Fruit fly (Drosophila melanogaster): ENCODE data around the gene DCTN6-p27.

DCTN6-p27 gene

dm6 chr2L:19163975-19164371, 31.9 kb downstream of the DCTN6-p27 start:
- no peak for TF ChIP-seq CG13204 (GFP tag; optimal IDR thresholded peaks at IDR 0.05)
- no peak for TF ChIP-seq D1 (tag; optimal IDR thresholded peaks at IDR 0.05)
- no peak for TF ChIP-seq gl (tag; optimal IDR thresholded peaks at IDR 0.05)
- TF ChIP-seq CG34367 (tag; optimal IDR thresholded peaks at IDR 0.05): no peak
- TF ChIP-seq CG8301 (tag; optimal IDR thresholded peaks at IDR 0.05): no peak
- no peak for TF ChIP-seq Snoo (tag; optimal IDR thresholded peaks at IDR 0.05)
- TF ChIP-seq CG10348 (GFP tag; IDR thresholded peaks at IDR 0.05): no peak
- TF ChIP-seq EcR (GFP tag; optimal IDR thresholded peaks at IDR 0.05): no peak
- no peak for TF ChIP-seq CG15710 (tag; optimal IDR thresholded peaks at IDR 0.05)
- TF ChIP-seq CG8159 (tag; optimal IDR thresholded peaks at IDR 0.05): no peak
- TF ChIP-seq CG4496 (GFP tag; IDR thresholded peaks at IDR 0.05): no peak
- TF ChIP-seq fd96Ca (GFP tag; IDR thresholded peaks at IDR 0.05): no peak
- no peak for TF ChIP-seq CG12605 (GFP tag; IDR thresholded peaks at IDR 0.05)
- no peak for TF ChIP-seq Pif1A (GFP tag; optimal IDR thresholded peaks at IDR 0.05)
- TF ChIP-seq rn (GFP tag; IDR thresholded peaks at IDR 0.05): no peak
- no peak for TF ChIP-seq CG32121 (GFP tag; IDR thresholded peaks at IDR 0.05)

DNA sequence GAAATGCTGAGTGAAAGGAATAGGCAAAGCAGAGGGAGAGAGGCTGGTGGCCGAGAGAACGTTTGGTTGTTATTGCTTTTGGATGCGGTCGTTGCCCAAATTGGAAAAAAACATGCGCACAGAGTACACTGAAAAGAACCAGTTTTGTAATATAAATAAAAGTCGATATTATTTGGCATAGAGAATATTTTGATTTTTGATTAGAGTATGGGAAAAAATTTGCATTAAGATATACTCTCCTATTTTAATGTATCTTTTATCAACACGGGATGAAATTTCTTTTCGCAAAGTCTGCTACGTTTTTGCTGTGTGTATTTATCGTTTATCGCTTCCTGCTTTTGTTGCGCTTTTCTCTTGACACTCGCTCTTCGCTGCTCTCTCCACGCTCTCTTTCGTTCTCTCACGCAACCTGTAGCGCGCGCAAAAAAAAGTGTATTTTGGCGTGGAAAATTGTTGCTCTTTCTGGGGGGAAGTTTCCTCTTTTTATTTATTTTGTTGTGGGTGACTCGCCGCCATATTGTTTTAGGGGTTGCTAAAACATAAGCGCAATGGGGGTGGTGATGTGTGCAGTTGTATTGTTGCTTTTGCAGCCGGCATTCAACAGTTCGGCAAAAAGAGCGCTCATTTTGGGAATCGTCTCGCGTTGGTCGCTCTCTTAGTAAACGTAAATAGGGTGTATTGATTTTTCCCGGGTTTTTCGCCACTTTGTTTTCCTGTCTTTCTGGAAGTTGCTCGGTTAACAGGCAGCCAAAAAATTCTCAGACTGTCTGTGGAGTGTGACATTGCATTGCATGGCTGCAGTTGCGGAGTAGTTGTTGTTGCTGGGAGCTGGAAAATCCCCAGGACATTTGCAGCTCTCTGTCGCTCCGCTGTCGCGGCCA, 33.0 kb downstream of the DCTN6-p27 start:
- TF ChIP-seq Pif1B (GFP tag; optimal IDR thresholded peaks at IDR 0.05) (peak; percentile 86), CG8159 (tag; optimal IDR thresholded peaks at IDR 0.05) (peak; percentile 92), CG8301 (tag; optimal IDR thresholded peaks at IDR 0.05) (peak; percentile 99), CG34367 (tag; optimal IDR thresholded peaks at IDR 0.05) (peak; percentile 84), CG15710 (tag; optimal IDR thresholded peaks at IDR 0.05) (peak; percentile 87), D1 (tag; optimal IDR thresholded peaks at IDR 0.05) (peak; percentile 85), CG14655 (GFP tag; optimal IDR thresholded peaks at IDR 0.05) (peak; percentile 98), CG9948 (tag; optimal IDR thresholded peaks at IDR 0.05) (peak; percentile 91), CG10348 (GFP tag; IDR thresholded peaks at IDR 0.05) (peak; percentile 82), fd96Ca (GFP tag; IDR thresholded peaks at IDR 0.05) (peak; percentile 93), CG32121 (GFP tag; IDR thresholded peaks at IDR 0.05) (peak; percentile 98), CG4496 (GFP tag; IDR thresholded peaks at IDR 0.05) (peak; percentile 98), CG12605 (GFP tag; IDR thresholded peaks at IDR 0.05) (peak; percentile 96), Pif1A (GFP tag; optimal IDR thresholded peaks at IDR 0.05) (peak; percentile 97), Snoo (tag; optimal IDR thresholded peaks at IDR 0.05) (peak; percentile 96), CG13204 (GFP tag; optimal IDR thresholded peaks at IDR 0.05) (peak; percentile 67), EcR (GFP tag; optimal IDR thresholded peaks at IDR 0.05) (peak; percentile 79), Ets98B (GFP tag; IDR thresholded peaks at IDR 0.05) (peak; percentile 99), gl (tag; optimal IDR thresholded peaks at IDR 0.05) (peak; percentile 85), rn (GFP tag; IDR thresholded peaks at IDR 0.05) (peak; percentile 96), CG17806 (tag; optimal IDR thresholded peaks at IDR 0.05) (peak; percentile 92)

- TF ChIP-seq D1 (tag; optimal IDR thresholded peaks at IDR 0.05): no peak
- peak; percentile 14; the same call in 1 of the 2 replicates for TF ChIP-seq CG32121 (GFP tag; IDR thresholded peaks at IDR 0.05)
- no peak for TF ChIP-seq CG14655 (GFP tag; optimal IDR thresholded peaks at IDR 0.05)
- TF ChIP-seq CG34367 (tag; optimal IDR thresholded peaks at IDR 0.05): no peak
- no peak for TF ChIP-seq CG8159 (tag; optimal IDR thresholded peaks at IDR 0.05)
- 0 out of 2 replicates have a peak, but pooled peaks have one; percentile 10 for TF ChIP-seq Ets98B (GFP tag; IDR thresholded peaks at IDR 0.05)
- no peak for TF ChIP-seq Pif1A (GFP tag; optimal IDR thresholded peaks at IDR 0.05)
- TF ChIP-seq EcR (GFP tag; optimal IDR thresholded peaks at IDR 0.05): peak; percentile 22
- no peak for TF ChIP-seq CG15710 (tag; optimal IDR thresholded peaks at IDR 0.05)
Measured at dm6 chr2L:19165998-19166397, 33.9 kb downstream of the DCTN6-p27 start.

DNA sequence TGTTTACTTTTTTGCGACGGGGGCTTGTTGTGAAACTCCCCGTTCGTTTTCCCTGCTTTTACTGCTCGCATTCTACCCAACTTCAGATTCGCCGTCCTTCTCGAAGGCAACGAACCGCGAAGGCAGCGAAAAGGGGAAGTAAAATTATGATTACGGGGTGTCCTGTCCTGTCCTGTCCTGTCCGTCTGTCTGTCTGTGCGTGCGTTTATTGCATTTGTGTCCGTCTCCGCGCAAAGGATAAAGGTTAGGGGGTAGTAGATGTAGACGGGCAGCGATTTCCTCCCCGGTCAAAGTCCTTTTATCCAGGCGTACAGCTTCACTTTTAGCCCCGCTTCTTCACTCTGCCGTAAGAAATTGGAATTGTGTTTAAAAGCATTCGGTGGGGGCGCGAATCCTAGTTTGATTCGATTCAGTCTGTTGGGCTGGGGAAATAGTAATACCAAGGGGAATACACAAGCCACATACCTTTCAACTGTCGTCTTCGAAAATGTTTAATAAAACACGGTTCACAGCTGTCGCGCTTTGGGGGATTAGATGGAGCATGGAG, 35.1 kb downstream of the DCTN6-p27 start:
- TF ChIP-seq D1 (tag; optimal IDR thresholded peaks at IDR 0.05) (no peak), CG34367 (tag; optimal IDR thresholded peaks at IDR 0.05) (no peak), Pif1A (GFP tag; optimal IDR thresholded peaks at IDR 0.05) (no peak), CG8301 (tag; optimal IDR thresholded peaks at IDR 0.05) (no peak), rn (GFP tag; IDR thresholded peaks at IDR 0.05) (no peak), CG9948 (tag; optimal IDR thresholded peaks at IDR 0.05) (no peak), CG15710 (tag; optimal IDR thresholded peaks at IDR 0.05) (no peak), fd96Ca (GFP tag; IDR thresholded peaks at IDR 0.05) (no peak), EcR (GFP tag; optimal IDR thresholded peaks at IDR 0.05) (no peak)

- TF ChIP-seq Pif1B (GFP tag; optimal IDR thresholded peaks at IDR 0.05): no peak
- no peak for TF ChIP-seq CG4496 (GFP tag; IDR thresholded peaks at IDR 0.05)
- no peak for TF ChIP-seq CG17806 (tag; optimal IDR thresholded peaks at IDR 0.05)
- TF ChIP-seq Snoo (tag; optimal IDR thresholded peaks at IDR 0.05): no peak
- TF ChIP-seq CG13204 (GFP tag; optimal IDR thresholded peaks at IDR 0.05): no peak
- no peak for TF ChIP-seq Pif1A (GFP tag; optimal IDR thresholded peaks at IDR 0.05)
- no peak for TF ChIP-seq CG14655 (GFP tag; optimal IDR thresholded peaks at IDR 0.05)
- TF ChIP-seq CG15710 (tag; optimal IDR thresholded peaks at IDR 0.05): no peak
- TF ChIP-seq rn (GFP tag; IDR thresholded peaks at IDR 0.05): no peak
- TF ChIP-seq CG8159 (tag; optimal IDR thresholded peaks at IDR 0.05): no peak
- no peak for TF ChIP-seq CG10348 (GFP tag; IDR thresholded peaks at IDR 0.05)
- no peak for TF ChIP-seq CG32121 (GFP tag; IDR thresholded peaks at IDR 0.05)
- no peak for TF ChIP-seq CG8301 (tag; optimal IDR thresholded peaks at IDR 0.05)
- TF ChIP-seq EcR (GFP tag; optimal IDR thresholded peaks at IDR 0.05): no peak
- TF ChIP-seq fd96Ca (GFP tag; IDR thresholded peaks at IDR 0.05): no peak
Measured at dm6 chr2L:19168095-19168697, 36.1 kb downstream of the DCTN6-p27 start.

Data from whole organism, pupa.